Worm (Caenorhabditis elegans): ENCODE results near the gene abhd-5.1.

Gene abhd-5.1

ce11 chrV:4870627-4871026 is 23.2 kb downstream of the abhd-5.1 start:
- TF ChIP-seq ceh-39 (tag; optimal IDR thresholded peaks at IDR 0.05) (no peak), flh-1 (GFP tag; optimal IDR thresholded peaks at IDR 0.05) (no peak), nhr-76 (tag; optimal IDR thresholded peaks at IDR 0.05) (no peak), unc-120 (tag; optimal IDR thresholded peaks at IDR 0.05; ENCODE audit: poor library complexity, severe bottlenecking) (no peak), ceh-83 (GFP tag; optimal IDR thresholded peaks at IDR 0.05) (no peak), unc-62 (GFP tag; optimal IDR thresholded peaks at IDR 0.05) (no peak), nhr-28 (tag; optimal IDR thresholded peaks at IDR 0.05) (no peak), nhr-2 (tag; optimal IDR thresholded peaks at IDR 0.05) (no peak), M03D4.4 (tag; optimal IDR thresholded peaks at IDR 0.05) (no peak)

- no peak for TF ChIP-seq nhr-28 (tag; optimal IDR thresholded peaks at IDR 0.05)
- no peak for TF ChIP-seq ceh-39 (tag; optimal IDR thresholded peaks at IDR 0.05)
- TF ChIP-seq ztf-11 (tag; optimal IDR thresholded peaks at IDR 0.05), result no peak
- no peak for TF ChIP-seq mab-5 (tag; optimal IDR thresholded peaks at IDR 0.05)
- no peak for TF ChIP-seq nhr-237 (tag; optimal IDR thresholded peaks at IDR 0.05)
- no peak for TF ChIP-seq ham-2 (GFP tag; optimal IDR thresholded peaks at IDR 0.05)
- no peak for TF ChIP-seq ceh-43 (GFP tag; optimal IDR thresholded peaks at IDR 0.05)
Observed at ce11 chrV:4871992-4872391, 24.5 kb downstream of the abhd-5.1 start, which contains the start of gene srd-33. Gene srd-33 (plus strand): TSS chrV:4872292.

- TF ChIP-seq ztf-11 (tag; optimal IDR thresholded peaks at IDR 0.05) (no peak), lin-32 (GFP tag; optimal IDR thresholded peaks at IDR 0.05) (no peak), lin-13 (tag; optimal IDR thresholded peaks at IDR 0.05) (no peak), elt-1 (tag; optimal IDR thresholded peaks at IDR 0.05; ENCODE audit: borderline replicate concordance, insufficient read depth) (no peak), ham-2 (GFP tag; optimal IDR thresholded peaks at IDR 0.05) (no peak), nhr-237 (tag; optimal IDR thresholded peaks at IDR 0.05) (no peak), ces-1 (GFP tag; optimal IDR thresholded peaks at IDR 0.05) (no peak), unc-62 (GFP tag; optimal IDR thresholded peaks at IDR 0.05) (no peak), mls-2 (tag; optimal IDR thresholded peaks at IDR 0.05) (no peak), nhr-2 (tag; optimal IDR thresholded peaks at IDR 0.05) (no peak), ceh-39 (tag; optimal IDR thresholded peaks at IDR 0.05) (no peak)
Observed at ce11 chrV:4877587-4877986, 30.1 kb downstream of the abhd-5.1 start, which contains the start of gene T19H12.6. Gene T19H12.6 (minus strand): TSS chrV:4877687.

ce11 chrV:4879251-4879650 is 31.8 kb downstream of the abhd-5.1 start, which contains the start of gene T19H12.15:
Gene T19H12.15 (minus strand): TSS chrV:4879351.
- TF ChIP-seq blmp-1 (tag; optimal IDR thresholded peaks at IDR 0.05) (no peak), tbx-8 (GFP tag; optimal IDR thresholded peaks at IDR 0.05) (no peak), nhr-76 (tag; optimal IDR thresholded peaks at IDR 0.05) (no peak), elt-1 (tag; optimal IDR thresholded peaks at IDR 0.05; ENCODE audit: borderline replicate concordance, insufficient read depth) (no peak), unc-39 (tag; optimal IDR thresholded peaks at IDR 0.05) (no peak), snpc-4 (tag; optimal IDR thresholded peaks at IDR 0.05) (no peak), lin-13 (tag; optimal IDR thresholded peaks at IDR 0.05) (no peak), ztf-11 (tag; optimal IDR thresholded peaks at IDR 0.05) (no peak), bed-3 (GFP tag; optimal IDR thresholded peaks at IDR 0.05) (no peak), ces-1 (GFP tag; optimal IDR thresholded peaks at IDR 0.05) (no peak), pha-4 (tag; optimal IDR thresholded peaks at IDR 0.05) (no peak), unc-120 (tag; optimal IDR thresholded peaks at IDR 0.05; ENCODE audit: poor library complexity, severe bottlenecking) (no peak), nhr-2 (tag; optimal IDR thresholded peaks at IDR 0.05) (no peak), flh-1 (GFP tag; optimal IDR thresholded peaks at IDR 0.05) (no peak), cnd-1 (tag; optimal IDR thresholded peaks at IDR 0.05) (no peak), nhr-237 (tag; optimal IDR thresholded peaks at IDR 0.05) (no peak)

ce11 chrV:4881377-4881776 is 33.9 kb downstream of the abhd-5.1 start, which contains the start of gene str-32:
Gene str-32 (minus strand): TSS chrV:4881477.
- TF ChIP-seq drap-1 (GFP tag; optimal IDR thresholded peaks at IDR 0.05) (no peak), ces-1 (GFP tag; optimal IDR thresholded peaks at IDR 0.05) (no peak), ham-2 (GFP tag; optimal IDR thresholded peaks at IDR 0.05) (no peak), bed-3 (GFP tag; optimal IDR thresholded peaks at IDR 0.05) (no peak), mab-5 (tag; optimal IDR thresholded peaks at IDR 0.05) (no peak), ztf-11 (tag; optimal IDR thresholded peaks at IDR 0.05) (no peak), pha-4 (tag; optimal IDR thresholded peaks at IDR 0.05) (no peak), ceh-43 (GFP tag; optimal IDR thresholded peaks at IDR 0.05) (no peak), unc-62 (GFP tag; optimal IDR thresholded peaks at IDR 0.05) (no peak), elt-3 (tag; optimal IDR thresholded peaks at IDR 0.05) (no peak), ceh-83 (GFP tag; optimal IDR thresholded peaks at IDR 0.05) (no peak), zip-8 (tag; optimal IDR thresholded peaks at IDR 0.05) (no peak), nhr-237 (tag; optimal IDR thresholded peaks at IDR 0.05) (no peak)
